Fruit fly (Drosophila melanogaster): ENCODE data around the gene grass.

The grass gene

DNA sequence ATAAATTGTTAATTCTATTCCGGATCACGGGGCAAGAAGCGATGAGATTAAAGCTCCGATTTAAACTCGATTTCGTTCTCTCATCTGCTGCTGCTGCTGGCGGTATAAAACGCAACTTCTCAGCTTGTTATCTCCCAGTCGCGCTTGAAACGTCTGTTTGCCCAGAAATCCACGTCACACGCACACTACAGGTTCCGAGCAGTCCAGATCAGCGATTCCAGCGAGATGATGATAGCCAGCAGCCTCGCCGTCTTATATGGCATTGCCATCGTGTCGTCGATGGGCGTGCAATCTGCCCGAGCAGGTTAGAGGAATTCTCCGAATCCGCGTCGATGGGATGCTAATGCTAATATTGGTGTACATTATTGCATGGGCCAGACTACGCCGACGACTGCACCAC, at the start of gene grass:
grass (plus strand) TSS at position 135 of the 400 bp plus-strand sequence.
- TF ChIP-seq Eip78C (GFP tag) = peak; percentile 5
- TF ChIP-seq CG11902 (GFP tag; optimal IDR thresholded peaks at IDR 0.05) = no peak
- no peak for TF ChIP-seq CG11762 (GFP tag; optimal IDR thresholded peaks at IDR 0.05; ENCODE audit: insufficient read depth)
- TF ChIP-seq CG3032 (tag; optimal IDR thresholded peaks at IDR 0.05) = no peak
- TF ChIP-seq CG1621 (tag; optimal IDR thresholded peaks at IDR 0.05) = peak; percentile 30
- peak; percentile 86 for TF ChIP-seq svp (GFP tag)
- no peak for TF ChIP-seq CG8319 (GFP tag; optimal IDR thresholded peaks at IDR 0.05)
- no peak for TF ChIP-seq CG6792 (GFP tag; optimal IDR thresholded peaks at IDR 0.05)
- no peak for TF ChIP-seq CG16779 (tag; optimal IDR thresholded peaks at IDR 0.05)
- no peak for TF ChIP-seq esn (GFP tag; optimal IDR thresholded peaks at IDR 0.05)
- no peak for TF ChIP-seq OdsH (GFP tag; optimal IDR thresholded peaks at IDR 0.05)
- TF ChIP-seq topi (GFP tag; optimal IDR thresholded peaks at IDR 0.05) = no peak
- no peak for TF ChIP-seq Sox15 (GFP tag; optimal IDR thresholded peaks at IDR 0.05)
- TF ChIP-seq cyc (GFP tag; optimal IDR thresholded peaks at IDR 0.05) = no peak

DNA sequence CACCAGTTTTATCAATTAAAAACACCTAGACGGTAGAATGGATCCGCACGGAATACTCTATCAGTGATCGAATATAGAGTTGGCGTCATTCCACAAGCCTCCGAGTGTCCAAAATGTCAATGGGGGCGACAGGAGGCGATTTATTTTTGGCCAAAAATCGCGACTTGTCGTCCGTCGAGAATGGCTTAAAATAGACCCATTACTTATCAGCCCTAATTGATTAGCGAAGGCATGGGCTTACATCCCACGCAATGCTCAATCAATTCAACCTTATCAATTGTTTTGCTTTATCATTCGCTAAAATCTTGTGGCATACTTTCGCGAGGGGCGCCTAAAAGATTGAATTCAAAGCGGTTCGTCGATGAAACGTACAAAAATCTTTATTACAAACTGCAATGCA, 49.6 kb upstream of the grass start:
- TF ChIP-seq CG6854 (GFP tag; optimal IDR thresholded peaks at IDR 0.05) (no peak), fkh (GFP tag; optimal IDR thresholded peaks at IDR 0.05) (no peak), Ets21C (GFP tag; optimal IDR thresholded peaks at IDR 0.05) (no peak), Hr39 (GFP tag; optimal IDR thresholded peaks at IDR 0.05) (no peak), CG8319 (GFP tag; optimal IDR thresholded peaks at IDR 0.05) (no peak), dac (GFP tag; optimal IDR thresholded peaks at IDR 0.05) (no peak), net (GFP tag; optimal IDR thresholded peaks at IDR 0.05) (no peak), Blimp-1 (GFP tag; optimal IDR thresholded peaks at IDR 0.05) (no peak), topi (GFP tag; optimal IDR thresholded peaks at IDR 0.05) (no peak), CG11762 (GFP tag; optimal IDR thresholded peaks at IDR 0.05; ENCODE audit: insufficient read depth) (no peak), CG6808 (GFP tag; optimal IDR thresholded peaks at IDR 0.05) (no peak), Sox102F (GFP tag; optimal IDR thresholded peaks at IDR 0.05) (no peak), svp (GFP tag) (no peak), CG11294 (GFP tag; IDR thresholded peaks at IDR 0.05) (no peak), CG7368 (GFP tag; optimal IDR thresholded peaks at IDR 0.05) (no peak), CG8119 (GFP tag; IDR thresholded peaks at IDR 0.05) (no peak), CG9139 (GFP tag; optimal IDR thresholded peaks at IDR 0.05) (no peak), CG15336 (GFP tag; IDR thresholded peaks at IDR 0.05) (no peak), CG6276 (GFP tag; optimal IDR thresholded peaks at IDR 0.05) (no peak)

- no peak for TF ChIP-seq OdsH (GFP tag; optimal IDR thresholded peaks at IDR 0.05)
- TF ChIP-seq vri (GFP tag; optimal IDR thresholded peaks at IDR 0.05) = peak; percentile 14
- TF ChIP-seq cyc (GFP tag; optimal IDR thresholded peaks at IDR 0.05) = no peak
- no peak for TF ChIP-seq CG6808 (GFP tag; optimal IDR thresholded peaks at IDR 0.05)
- TF ChIP-seq svp (GFP tag) = peak; percentile 65
- no peak for TF ChIP-seq achi (GFP tag; optimal IDR thresholded peaks at IDR 0.05)
Measured at dm6 chr3R:27109458-27109857, 48.3 kb upstream of the grass start.

- TF ChIP-seq Sox102F (GFP tag; optimal IDR thresholded peaks at IDR 0.05) = no peak
- TF ChIP-seq CG15336 (GFP tag; IDR thresholded peaks at IDR 0.05) = peak; percentile 81
- TF ChIP-seq CG1621 (tag; optimal IDR thresholded peaks at IDR 0.05) = no peak
- peak; percentile 78 for TF ChIP-seq fd59A (GFP tag; optimal IDR thresholded peaks at IDR 0.05)
- TF ChIP-seq Met (GFP tag; optimal IDR thresholded peaks at IDR 0.05) = no peak
- TF ChIP-seq CG6808 (GFP tag; optimal IDR thresholded peaks at IDR 0.05) = no peak
- TF ChIP-seq spab (GFP tag; optimal IDR thresholded peaks at IDR 0.05) = no peak
- peak; percentile 80 for TF ChIP-seq Gug (GFP tag; IDR thresholded peaks at IDR 0.05)
- peak; percentile 87 for TF ChIP-seq Ets96B (tag; optimal IDR thresholded peaks at IDR 0.05)
- peak; percentile 82 for TF ChIP-seq CG8632 (GFP tag; optimal IDR thresholded peaks at IDR 0.05)
- peak; percentile 64 for TF ChIP-seq CG11762 (GFP tag; optimal IDR thresholded peaks at IDR 0.05; ENCODE audit: insufficient read depth)
- TF ChIP-seq net (GFP tag; optimal IDR thresholded peaks at IDR 0.05) = peak; percentile 86
- TF ChIP-seq Ets21C (GFP tag; optimal IDR thresholded peaks at IDR 0.05) = peak; percentile 82
- TF ChIP-seq CG11294 (GFP tag; IDR thresholded peaks at IDR 0.05) = peak; percentile 86
- peak; percentile 92 for TF ChIP-seq Eip93F (GFP tag; optimal IDR thresholded peaks at IDR 0.05)
- TF ChIP-seq CG6792 (GFP tag; optimal IDR thresholded peaks at IDR 0.05) = peak; percentile 80
- peak; percentile 59 for TF ChIP-seq Blimp-1 (GFP tag; optimal IDR thresholded peaks at IDR 0.05)
- no peak for TF ChIP-seq Smox (GFP tag; optimal IDR thresholded peaks at IDR 0.05)
- no peak for TF ChIP-seq pdm3 (GFP tag; optimal IDR thresholded peaks at IDR 0.05)
- no peak for TF ChIP-seq CG10631 (GFP tag; optimal IDR thresholded peaks at IDR 0.05)
- peak; percentile 92 for TF ChIP-seq CG6163 (GFP tag; IDR thresholded peaks at IDR 0.05)
- TF ChIP-seq esn (GFP tag; optimal IDR thresholded peaks at IDR 0.05) = peak; percentile 91
- peak; percentile 91 for TF ChIP-seq CG32006 (GFP tag; optimal IDR thresholded peaks at IDR 0.05)
- no peak for TF ChIP-seq CG6276 (GFP tag; optimal IDR thresholded peaks at IDR 0.05)
Measured at dm6 chr3R:27111784-27112602, 45.8 kb upstream of the grass start, which contains the start of the genes gb and CG5815. gb (minus strand) TSS chr3R:27112270. CG5815 (plus strand) TSS chr3R:27112566.
